Worm (Caenorhabditis elegans): Measurements from ENCODE around the gene cyp-37A1.

Gene cyp-37A1

DNA sequence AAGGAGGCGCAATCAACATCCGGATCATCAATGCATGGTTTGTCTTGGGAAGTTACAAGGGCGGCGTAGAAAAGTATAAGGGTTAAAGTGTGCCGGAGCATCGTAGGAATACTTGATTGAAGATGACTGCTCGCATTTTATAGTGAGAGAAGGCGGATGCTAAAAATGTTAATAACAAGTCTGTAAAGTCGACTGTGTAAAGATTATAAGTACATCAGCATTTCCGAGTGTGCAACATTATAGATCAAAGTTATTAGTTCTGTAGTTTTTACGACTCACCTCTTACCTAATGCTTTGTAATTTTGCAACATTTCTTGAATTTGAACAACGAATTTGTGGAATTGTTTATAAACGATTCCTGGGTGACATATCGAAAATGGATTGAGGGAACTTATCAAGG is 21.8 kb downstream of the cyp-37A1 start, which contains the start of gene Y39G8B.7:
Gene Y39G8B.7 (minus strand): TSS at position 101 of the 400 bp plus-strand sequence.
- TF ChIP-seq ztf-11 (tag; optimal IDR thresholded peaks at IDR 0.05) (no peak), mep-1 (tag; optimal IDR thresholded peaks at IDR 0.05) (no peak), ceh-83 (GFP tag; optimal IDR thresholded peaks at IDR 0.05) (no peak), mab-5 (tag; optimal IDR thresholded peaks at IDR 0.05) (no peak), drap-1 (GFP tag; optimal IDR thresholded peaks at IDR 0.05) (no peak)

DNA sequence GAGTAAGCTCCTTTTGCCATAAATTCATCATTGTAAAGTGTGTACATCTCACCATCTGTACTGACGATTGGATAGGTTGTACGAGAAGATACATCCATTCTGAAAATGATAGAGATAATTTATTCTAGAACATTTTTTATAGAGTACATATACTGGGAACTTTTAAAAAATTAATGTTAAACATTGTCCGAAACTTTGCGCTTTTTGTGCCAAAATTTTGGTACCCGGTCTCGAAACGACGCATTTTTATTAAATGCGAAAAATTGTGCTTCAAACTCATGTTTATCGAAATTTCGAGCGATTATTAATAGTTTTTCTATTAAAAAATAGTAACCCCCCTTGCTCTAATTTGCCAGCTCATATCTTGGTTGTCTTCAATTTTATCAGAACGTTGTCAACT is 25.0 kb downstream of the cyp-37A1 start, which contains the start of gene Y39G8B.5:
Gene Y39G8B.5 (minus strand): TSS at position 101 of the 400 bp plus-strand sequence.
- TF ChIP-seq cnd-1 (tag; optimal IDR thresholded peaks at IDR 0.05): no peak
- no peak for TF ChIP-seq nhr-76 (tag; optimal IDR thresholded peaks at IDR 0.05)
- TF ChIP-seq ceh-39 (tag; optimal IDR thresholded peaks at IDR 0.05): no peak
- no peak for TF ChIP-seq unc-120 (tag; optimal IDR thresholded peaks at IDR 0.05; ENCODE audit: poor library complexity, severe bottlenecking)
- TF ChIP-seq zip-8 (tag; optimal IDR thresholded peaks at IDR 0.05): no peak
- no peak for TF ChIP-seq sem-2 (GFP tag; optimal IDR thresholded peaks at IDR 0.05)
- no peak for TF ChIP-seq unc-39 (tag; optimal IDR thresholded peaks at IDR 0.05)
- no peak for TF ChIP-seq ham-2 (GFP tag; optimal IDR thresholded peaks at IDR 0.05)
- no peak for TF ChIP-seq elt-1 (tag; optimal IDR thresholded peaks at IDR 0.05; ENCODE audit: borderline replicate concordance, insufficient read depth)
- no peak for TF ChIP-seq snpc-4 (tag; optimal IDR thresholded peaks at IDR 0.05)
- TF ChIP-seq nhr-12 (tag; optimal IDR thresholded peaks at IDR 0.05): no peak

DNA sequence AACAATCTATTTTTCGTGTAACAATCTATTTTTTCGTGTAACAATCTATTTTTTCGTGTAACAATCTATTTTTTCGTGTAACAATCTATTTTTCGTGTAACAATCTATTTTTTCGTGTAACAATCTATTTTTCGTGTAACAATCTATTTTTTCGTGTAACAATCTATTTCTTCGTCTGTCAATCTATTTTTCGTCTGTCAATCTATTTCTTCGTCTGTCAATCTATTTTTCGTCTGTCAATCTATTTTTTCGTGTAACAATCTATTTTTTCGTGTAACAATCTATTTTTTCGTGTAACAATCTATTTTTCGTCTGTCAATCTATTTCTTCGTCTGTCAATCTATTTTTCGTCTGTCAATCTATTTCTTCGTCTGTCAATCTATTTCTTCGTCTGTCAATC is 30.7 kb downstream of the cyp-37A1 start:
- TF ChIP-seq tbx-8 (GFP tag; optimal IDR thresholded peaks at IDR 0.05): peak; percentile 35
- TF ChIP-seq sptf-1 (tag; optimal IDR thresholded peaks at IDR 0.05): peak; percentile 55
- peak; percentile 54 for TF ChIP-seq mls-2 (tag; optimal IDR thresholded peaks at IDR 0.05)

DNA sequence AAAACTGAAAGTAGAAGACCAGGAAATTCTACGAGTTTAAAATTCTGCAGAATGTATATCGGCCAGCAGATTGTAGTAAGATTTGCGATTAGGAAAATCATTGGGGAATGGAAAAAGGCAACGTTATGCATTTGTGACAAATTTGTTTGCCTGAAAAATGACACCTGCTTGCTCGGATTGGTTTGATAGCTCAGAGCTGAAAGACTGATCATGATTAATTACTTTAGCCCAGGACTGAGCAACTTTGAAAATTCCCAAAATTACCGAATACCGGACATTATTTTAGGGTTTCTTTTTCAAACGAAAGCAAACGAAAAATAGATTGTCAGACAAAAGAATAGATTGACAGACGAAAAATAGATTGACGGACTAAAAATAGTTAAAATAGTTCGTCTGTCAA is 32.2 kb downstream of the cyp-37A1 start, which contains the start of gene sre-47:
Gene sre-47 (minus strand): TSS at position 101 of the 400 bp plus-strand sequence.
- TF ChIP-seq unc-120 (tag; optimal IDR thresholded peaks at IDR 0.05; ENCODE audit: poor library complexity, severe bottlenecking) (no peak), bed-3 (GFP tag; optimal IDR thresholded peaks at IDR 0.05) (no peak), ceh-39 (tag; optimal IDR thresholded peaks at IDR 0.05) (no peak), zip-8 (tag; optimal IDR thresholded peaks at IDR 0.05) (no peak), ceh-83 (GFP tag; optimal IDR thresholded peaks at IDR 0.05) (no peak), hlh-1 (tag; optimal IDR thresholded peaks at IDR 0.05) (no peak), mls-2 (tag; optimal IDR thresholded peaks at IDR 0.05) (no peak), lsy-2 (tag; optimal IDR thresholded peaks at IDR 0.05) (no peak), snpc-4 (tag; optimal IDR thresholded peaks at IDR 0.05) (no peak), cnd-1 (tag; optimal IDR thresholded peaks at IDR 0.05) (no peak)

DNA sequence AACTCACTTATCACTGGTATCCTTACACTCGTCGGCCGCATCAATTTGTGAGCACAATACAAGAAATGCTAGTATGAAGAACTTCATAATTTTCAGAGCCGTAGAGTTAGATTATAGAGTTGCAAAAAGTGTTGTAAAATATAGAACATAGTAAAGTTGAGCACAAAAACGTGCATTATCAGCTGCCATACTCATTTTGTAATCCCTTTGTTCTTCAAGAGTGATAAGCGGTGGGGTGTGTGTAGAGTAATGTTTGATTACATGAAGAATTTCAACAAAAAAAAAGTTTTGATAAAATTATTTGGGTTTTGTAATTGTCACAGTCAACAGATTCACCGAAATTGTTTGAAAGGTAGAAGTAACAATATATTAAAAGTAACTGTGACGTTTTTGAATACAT is 33.8 kb downstream of the cyp-37A1 start, which contains the start of the genes Y39G8B.13 and Y39G8B.10:
Gene Y39G8B.13 (minus strand): TSS at position 125 of the 400 bp plus-strand sequence.
Gene Y39G8B.10 (minus strand): TSS at position 193 of the 400 bp plus-strand sequence.
- TF ChIP-seq flh-1 (GFP tag; optimal IDR thresholded peaks at IDR 0.05): no peak
- no peak for TF ChIP-seq mls-2 (tag; optimal IDR thresholded peaks at IDR 0.05)
- TF ChIP-seq pha-4 (tag; optimal IDR thresholded peaks at IDR 0.05): no peak
- TF ChIP-seq tbx-8 (GFP tag; optimal IDR thresholded peaks at IDR 0.05): no peak
- no peak for TF ChIP-seq elt-1 (tag; optimal IDR thresholded peaks at IDR 0.05; ENCODE audit: borderline replicate concordance, insufficient read depth)
- no peak for TF ChIP-seq blmp-1 (tag; optimal IDR thresholded peaks at IDR 0.05)

DNA sequence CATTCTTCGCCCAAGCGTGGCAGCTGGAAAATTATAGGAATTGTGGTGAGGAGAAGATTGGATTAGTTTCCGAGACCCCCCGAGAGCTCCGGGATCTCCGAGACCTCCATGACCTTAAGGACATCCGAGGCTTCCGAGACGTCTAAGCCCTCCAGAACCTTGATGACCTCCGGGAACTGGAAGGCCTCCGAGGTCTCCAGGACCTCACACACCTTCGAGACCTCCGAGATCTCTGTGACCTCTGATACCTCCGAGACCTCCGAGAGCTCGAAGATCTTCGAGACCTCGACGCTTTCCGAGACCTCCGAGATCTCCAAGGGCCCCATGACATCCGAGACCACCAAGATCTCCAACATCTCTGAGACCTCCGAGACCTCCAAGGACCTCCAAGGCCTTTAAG is 34.5 kb downstream of the cyp-37A1 start:
- no peak for TF ChIP-seq nhr-237 (tag; optimal IDR thresholded peaks at IDR 0.05)
- no peak for TF ChIP-seq mls-2 (tag; optimal IDR thresholded peaks at IDR 0.05)
- TF ChIP-seq lsy-2 (tag; optimal IDR thresholded peaks at IDR 0.05): no peak
- TF ChIP-seq unc-39 (tag; optimal IDR thresholded peaks at IDR 0.05): no peak

DNA sequence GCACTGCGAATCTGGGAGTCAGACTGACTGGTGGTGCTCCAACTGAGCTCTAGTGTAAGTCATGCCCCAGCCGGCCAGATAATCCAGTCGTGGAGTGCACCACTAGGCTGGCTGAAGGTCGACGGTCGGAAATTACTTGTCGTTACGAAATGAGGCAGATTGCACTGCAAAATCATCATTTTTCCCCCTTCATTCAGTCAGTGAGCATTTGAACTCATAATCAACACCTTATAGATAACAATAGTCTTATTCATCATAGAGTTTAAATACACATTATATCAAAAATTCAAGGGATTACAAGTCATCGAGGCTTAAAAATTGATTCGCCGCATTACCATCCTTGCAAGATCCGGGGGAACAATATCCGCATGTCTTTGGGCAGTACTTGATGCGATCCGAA is 34.9 kb downstream of the cyp-37A1 start:
- TF ChIP-seq nhr-76 (tag; optimal IDR thresholded peaks at IDR 0.05): no peak
- TF ChIP-seq unc-39 (tag; optimal IDR thresholded peaks at IDR 0.05): no peak
- TF ChIP-seq ztf-11 (tag; optimal IDR thresholded peaks at IDR 0.05): no peak
- no peak for TF ChIP-seq nhr-28 (tag; optimal IDR thresholded peaks at IDR 0.05)
- no peak for TF ChIP-seq nhr-2 (tag; optimal IDR thresholded peaks at IDR 0.05)
- no peak for TF ChIP-seq ces-1 (GFP tag; optimal IDR thresholded peaks at IDR 0.05)
- TF ChIP-seq ceh-43 (GFP tag; optimal IDR thresholded peaks at IDR 0.05): no peak
- no peak for TF ChIP-seq elt-3 (tag; optimal IDR thresholded peaks at IDR 0.05)
- no peak for TF ChIP-seq mep-1 (tag; optimal IDR thresholded peaks at IDR 0.05)
- no peak for TF ChIP-seq mab-5 (tag; optimal IDR thresholded peaks at IDR 0.05)
- no peak for TF ChIP-seq zip-8 (tag; optimal IDR thresholded peaks at IDR 0.05)
- TF ChIP-seq hlh-1 (tag; optimal IDR thresholded peaks at IDR 0.05): no peak
- no peak for TF ChIP-seq unc-62 (GFP tag; optimal IDR thresholded peaks at IDR 0.05)
- TF ChIP-seq lin-32 (GFP tag; optimal IDR thresholded peaks at IDR 0.05): no peak
- no peak for TF ChIP-seq sem-2 (GFP tag; optimal IDR thresholded peaks at IDR 0.05)
- no peak for TF ChIP-seq ceh-39 (tag; optimal IDR thresholded peaks at IDR 0.05)
- no peak for TF ChIP-seq tbx-8 (GFP tag; optimal IDR thresholded peaks at IDR 0.05)
- no peak for TF ChIP-seq mls-2 (tag; optimal IDR thresholded peaks at IDR 0.05)
- TF ChIP-seq drap-1 (GFP tag; optimal IDR thresholded peaks at IDR 0.05): no peak
- TF ChIP-seq M03D4.4 (tag; optimal IDR thresholded peaks at IDR 0.05): no peak

Measured in whole organism, mixed stage, embryonic.